Fruit fly (Drosophila melanogaster): Measurements from ENCODE around the gene Dpm2.

Dpm2 gene

DNA sequence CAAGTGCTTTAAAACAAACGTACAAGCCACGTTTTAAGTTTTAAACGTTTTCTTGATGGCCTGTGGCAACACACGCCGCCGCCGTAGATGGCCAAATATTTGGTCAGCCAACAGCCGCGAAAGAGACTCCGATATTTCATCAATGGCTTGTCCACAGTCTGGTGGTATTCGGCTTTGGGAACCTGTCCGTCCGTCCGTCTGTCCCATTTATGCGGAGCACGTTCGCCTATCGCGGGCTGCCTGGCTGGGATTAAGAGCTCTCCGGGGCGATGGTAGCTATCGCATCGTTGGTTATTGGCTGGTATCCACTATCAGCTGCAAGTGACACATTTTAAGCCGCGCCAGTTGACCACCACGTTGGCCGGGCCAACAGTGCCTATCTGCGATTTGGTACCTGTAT lies 11.8 kb upstream of the Dpm2 start:
- TF ChIP-seq noc (tag; optimal IDR thresholded peaks at IDR 0.05) = no peak

DNA sequence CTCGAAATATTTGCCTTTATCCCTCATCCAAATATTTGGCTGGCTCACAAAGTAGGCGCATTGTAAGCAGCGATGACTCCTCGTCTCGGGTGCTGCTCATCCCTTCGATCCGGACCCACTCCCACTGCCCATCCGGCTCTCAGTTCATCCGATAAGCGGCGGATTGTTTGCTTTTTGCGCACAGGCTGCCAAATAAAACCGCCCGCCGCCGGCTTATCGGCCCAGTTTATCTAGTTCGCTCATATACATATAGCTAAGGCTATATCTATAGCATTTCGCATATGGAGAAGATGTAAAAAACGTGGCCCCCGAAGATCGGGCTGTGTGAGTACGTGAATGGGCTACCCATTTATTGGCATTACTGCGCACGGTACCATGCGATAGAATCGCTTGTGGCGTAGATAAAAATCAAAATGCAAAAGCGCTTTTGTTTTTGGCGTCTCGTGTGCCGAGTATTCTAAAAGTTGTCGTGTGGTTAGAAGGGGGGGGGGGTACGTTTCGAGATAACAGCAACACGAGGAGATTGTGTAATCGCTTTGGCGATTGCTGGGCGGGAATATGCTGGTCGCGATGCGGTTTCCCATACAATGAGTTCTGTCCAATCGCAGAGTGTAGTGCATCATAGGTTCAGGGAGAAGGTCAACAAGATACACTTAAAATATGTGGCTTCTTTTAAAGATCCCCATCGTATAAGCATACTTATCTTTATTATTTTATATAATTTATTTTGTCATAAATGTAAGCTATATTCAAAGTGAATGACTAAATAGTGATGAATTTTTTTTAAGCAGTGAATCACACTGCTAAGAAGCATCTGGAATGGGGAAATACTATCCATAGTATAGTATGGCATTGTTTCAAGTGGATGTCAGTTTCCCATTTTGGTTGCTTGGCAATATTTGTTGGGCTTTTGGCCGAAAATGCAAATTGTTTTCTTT lies 10.4 kb upstream of the Dpm2 start:
- peak; percentile 49 for TF ChIP-seq noc (tag; optimal IDR thresholded peaks at IDR 0.05)

DNA sequence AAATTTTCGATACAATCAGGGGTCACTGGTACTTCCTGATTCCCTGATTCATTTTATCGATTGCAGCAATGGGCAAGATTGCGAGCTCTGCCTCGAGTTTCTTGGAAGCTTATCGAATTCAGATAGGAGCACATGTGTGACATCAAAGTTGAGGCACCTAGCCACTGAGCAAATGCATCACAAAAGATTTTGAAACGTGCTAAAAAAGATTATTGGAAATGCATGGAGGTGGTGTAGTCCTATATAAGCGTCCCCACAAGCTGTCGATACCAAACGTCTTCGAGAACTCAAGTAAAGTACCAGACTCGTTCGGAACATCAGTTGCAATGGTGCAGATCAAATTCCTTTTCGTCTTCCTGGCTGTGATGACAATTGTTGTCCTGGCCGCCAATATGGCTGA lies 5.3 kb upstream of the Dpm2 start, which contains the start of gene Drsl2:
TSS of gene Drsl2 (plus strand) at position 301 of the 400 bp plus-strand sequence.
- no peak for TF ChIP-seq noc (tag; optimal IDR thresholded peaks at IDR 0.05)

DNA sequence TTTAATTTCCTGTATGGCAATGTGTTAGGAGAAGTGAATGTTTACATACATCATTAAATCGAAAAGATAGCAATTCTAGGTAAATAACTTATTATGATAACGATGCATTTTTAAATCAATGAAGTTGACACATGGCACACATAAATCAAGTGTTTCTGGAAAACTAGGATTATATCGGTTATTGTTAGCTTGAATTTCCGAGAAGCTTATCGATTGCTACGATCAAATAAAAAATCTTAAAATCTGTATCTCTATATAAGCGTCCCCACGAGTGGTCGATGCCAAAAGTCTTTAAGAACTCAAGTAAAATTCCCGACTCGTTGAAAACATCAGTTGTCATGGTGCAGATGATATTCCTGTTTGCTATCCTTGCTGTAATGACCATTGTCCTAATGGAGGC lies 4.7 kb upstream of the Dpm2 start, which contains the start of gene Drsl3:
TSS of gene Drsl3 (plus strand) at position 301 of the 400 bp plus-strand sequence.
- no peak for TF ChIP-seq noc (tag; optimal IDR thresholded peaks at IDR 0.05)

DNA sequence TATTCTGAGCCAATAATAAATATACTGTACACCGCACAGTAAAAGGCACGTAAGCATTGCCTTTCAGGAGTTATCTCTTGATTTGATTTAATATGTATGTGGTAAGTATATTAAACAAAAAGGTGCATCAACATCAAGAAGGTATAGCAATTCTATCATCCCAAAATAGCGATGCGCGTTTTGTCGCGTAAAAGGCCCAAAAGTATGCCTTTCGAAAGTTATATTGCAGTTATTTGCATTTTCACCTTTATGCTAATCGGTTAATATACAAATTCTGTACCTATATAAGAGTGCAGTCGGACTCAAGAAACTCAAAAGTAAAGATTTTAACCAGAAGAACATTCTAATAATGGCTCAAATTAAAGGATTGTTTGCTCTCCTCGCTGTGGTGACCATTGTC lies 4.1 kb upstream of the Dpm2 start, which contains the start of gene Drsl4:
TSS of gene Drsl4 (plus strand) at position 333 of the 400 bp plus-strand sequence.
- no peak for TF ChIP-seq noc (tag; optimal IDR thresholded peaks at IDR 0.05)

DNA sequence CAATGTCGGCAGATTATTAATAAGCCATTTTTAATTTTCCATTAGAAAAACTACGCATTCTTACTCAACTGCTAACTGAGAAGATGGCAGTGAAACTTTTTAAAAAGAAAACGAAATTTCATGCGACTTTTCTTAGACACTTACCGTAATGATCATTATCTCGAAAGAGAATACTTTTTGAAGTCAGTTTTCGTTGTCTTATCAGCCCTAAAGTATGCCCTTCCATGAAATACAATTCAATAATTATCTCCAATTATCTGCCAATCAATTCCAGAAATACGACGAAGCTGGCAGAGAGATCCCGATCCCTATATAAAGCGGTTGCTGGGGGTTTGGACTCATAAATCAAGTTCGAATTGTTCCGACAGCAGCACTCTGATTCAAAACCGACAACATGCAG lies 2.9 kb upstream of the Dpm2 start, which contains the start of gene Drsl5:
TSS of gene Drsl5 (plus strand) at position 341 of the 400 bp plus-strand sequence.
- TF ChIP-seq noc (tag; optimal IDR thresholded peaks at IDR 0.05) = no peak

DNA sequence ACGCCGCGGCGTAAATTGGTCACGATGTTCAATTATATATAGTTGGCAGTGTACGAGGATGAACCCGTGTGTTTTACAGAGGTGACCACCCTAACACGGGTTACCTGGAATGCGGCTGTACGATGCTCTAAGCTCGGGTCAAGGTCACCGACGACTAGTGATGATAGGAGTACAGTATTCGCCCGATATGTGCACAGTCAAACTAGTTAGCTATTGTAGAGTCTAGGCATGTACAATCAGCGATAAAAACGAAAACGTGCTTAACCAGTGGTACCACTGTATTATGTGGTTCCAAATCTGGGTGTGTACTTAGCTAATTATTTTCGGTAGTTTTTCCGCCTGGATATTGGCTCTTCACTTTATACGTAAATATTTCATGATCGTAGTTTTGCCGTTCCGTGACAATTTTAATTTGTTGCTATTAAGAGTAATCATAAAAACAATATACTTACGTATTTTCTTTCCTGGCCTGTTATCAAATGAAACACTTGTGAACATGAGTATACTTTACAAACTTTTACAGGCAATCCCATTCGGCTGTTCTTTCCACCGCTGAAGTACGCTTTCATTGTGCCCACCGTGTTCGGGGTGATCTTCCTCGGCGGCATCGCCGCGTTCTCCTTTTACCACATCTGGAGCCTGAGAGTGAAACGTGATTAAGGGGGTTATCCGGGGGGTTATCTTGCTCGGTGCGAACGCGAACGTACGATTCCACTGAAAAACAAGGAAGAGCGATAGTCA lies 807 bp downstream of the Dpm2 start:
- peak; percentile 69 for TF ChIP-seq noc (tag; optimal IDR thresholded peaks at IDR 0.05)

DNA sequence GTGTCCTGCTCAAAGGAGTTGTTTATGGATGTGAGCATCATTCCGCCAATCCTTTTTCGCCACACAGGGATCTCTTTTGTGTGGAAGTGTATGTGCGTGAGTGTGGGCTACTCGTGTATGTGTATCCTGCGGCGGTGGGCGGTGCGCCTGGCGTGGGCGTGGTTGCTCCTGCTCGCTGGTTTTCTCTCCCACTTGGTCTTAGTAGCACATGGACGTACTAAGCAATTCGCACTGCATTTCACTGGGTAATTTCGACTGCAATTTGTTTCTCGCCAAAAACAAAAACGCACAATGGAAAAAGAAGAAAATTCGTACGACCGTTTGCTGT lies 6.2 kb downstream of the Dpm2 start:
- no peak for TF ChIP-seq noc (tag; optimal IDR thresholded peaks at IDR 0.05)

DNA sequence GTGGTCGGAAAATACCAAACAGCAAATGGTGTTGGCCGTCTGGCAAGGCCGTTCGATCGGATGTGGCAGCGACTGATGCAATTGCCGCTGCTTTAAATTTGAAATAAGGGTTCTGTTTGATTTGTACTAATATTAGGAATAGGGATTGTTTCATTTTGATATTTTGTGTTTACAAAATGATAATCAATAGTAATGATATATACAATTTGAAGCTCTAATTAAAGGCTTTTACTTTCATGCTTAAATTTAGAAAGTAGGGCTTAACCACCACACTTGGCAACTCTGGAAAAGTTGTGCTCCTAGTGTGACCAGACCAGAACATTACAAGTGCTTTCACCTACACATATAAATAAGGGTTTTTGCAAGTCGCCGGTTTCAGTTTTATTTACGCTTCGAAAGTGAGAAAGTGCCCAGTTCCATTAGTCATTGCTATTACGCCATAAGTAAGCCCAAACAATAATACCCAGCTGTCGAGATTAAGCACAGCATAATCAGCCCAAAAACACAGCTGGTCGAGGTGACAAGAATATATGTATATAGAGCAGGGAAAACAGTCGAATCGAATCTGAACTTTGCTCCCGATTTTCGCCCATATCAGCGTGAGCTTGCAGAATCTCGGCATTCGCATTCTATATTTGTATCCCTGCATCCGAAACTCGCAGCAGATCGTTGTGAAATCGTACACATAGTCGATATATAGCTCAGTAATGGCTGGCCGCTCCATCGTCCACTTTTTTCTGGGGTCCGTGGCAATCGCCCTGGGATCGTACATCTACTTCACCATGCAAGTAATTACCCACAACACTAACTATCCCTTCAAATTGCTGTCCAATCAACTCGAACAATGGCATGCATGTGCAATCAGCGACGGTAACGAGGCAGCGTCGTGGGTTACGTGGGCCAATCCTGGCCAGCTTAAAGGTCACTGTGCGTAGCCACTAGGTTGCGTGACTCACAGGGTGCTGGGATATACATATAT lies 6.9 kb downstream of the Dpm2 start, which contains the start of gene Gtpx:
TSS of gene Gtpx (plus strand) at position 341 of the 979 bp plus-strand sequence.
- TF ChIP-seq noc (tag; optimal IDR thresholded peaks at IDR 0.05) = peak; percentile 30

DNA sequence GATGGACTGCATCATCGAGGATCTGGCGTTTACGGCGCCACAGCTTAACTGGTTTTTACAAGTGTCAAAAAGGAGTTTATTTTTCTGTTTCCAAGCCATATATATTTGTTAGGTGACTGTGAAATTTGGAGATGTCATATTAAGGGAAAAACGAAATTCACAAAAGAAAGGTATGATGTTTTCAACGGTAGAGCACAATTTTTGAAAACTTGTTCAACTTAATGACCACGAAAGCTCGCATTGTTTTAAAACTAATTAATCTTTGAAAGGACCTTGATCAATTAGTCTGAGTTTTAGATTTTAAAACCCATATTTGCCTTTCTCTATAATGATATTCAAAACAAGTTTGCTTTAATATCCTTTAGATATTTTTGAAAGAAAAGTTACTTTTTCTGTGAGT lies 9.4 kb downstream of the Dpm2 start, which contains the start of gene Strip:
TSS of gene Strip (minus strand) at position 101 of the 400 bp plus-strand sequence.
- no peak for TF ChIP-seq noc (tag; optimal IDR thresholded peaks at IDR 0.05)

DNA sequence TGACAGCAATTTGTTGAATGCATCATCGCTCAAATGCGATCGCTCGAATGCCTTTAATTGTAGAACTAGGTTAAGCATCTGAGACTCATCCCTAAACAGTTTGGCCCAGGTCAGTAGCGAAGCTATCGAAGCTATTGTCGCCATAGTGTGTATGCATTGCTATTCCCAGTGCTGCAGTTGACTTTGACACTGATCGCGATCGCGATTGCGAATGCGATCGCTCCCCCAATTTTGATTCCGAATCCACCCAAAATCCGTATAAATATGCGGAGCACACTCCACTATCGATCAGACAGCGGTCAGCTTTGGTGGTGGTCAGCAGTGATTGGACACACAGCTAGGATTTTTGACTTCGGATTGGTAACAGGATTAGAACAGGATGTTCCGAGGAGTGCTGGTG lies 10.4 kb downstream of the Dpm2 start, which contains the start of gene CG14961:
TSS of gene CG14961 (plus strand) at position 301 of the 400 bp plus-strand sequence.
- TF ChIP-seq noc (tag; optimal IDR thresholded peaks at IDR 0.05) = no peak

DNA sequence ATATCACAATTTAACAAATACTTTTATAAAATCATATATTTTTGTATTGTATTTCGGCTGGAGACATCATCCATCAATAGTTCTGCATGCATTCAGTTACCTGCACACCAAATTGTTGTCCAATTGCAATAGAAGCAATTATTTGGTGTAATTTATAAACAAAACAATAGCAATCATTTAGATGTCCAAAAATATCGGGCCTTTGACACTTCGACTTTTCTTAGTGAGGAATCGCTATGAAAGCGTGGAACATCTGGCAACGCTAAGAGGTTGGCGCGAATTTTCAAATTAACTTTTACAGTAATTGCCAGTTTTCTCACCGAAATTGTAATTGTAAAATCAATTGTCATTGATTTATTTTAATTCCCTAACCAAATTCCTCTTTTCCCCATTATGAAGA lies 15.4 kb downstream of the Dpm2 start, which contains the start of gene CG14969:
TSS of gene CG14969 (minus strand) at position 195 of the 400 bp plus-strand sequence.
- no peak for TF ChIP-seq noc (tag; optimal IDR thresholded peaks at IDR 0.05)

DNA sequence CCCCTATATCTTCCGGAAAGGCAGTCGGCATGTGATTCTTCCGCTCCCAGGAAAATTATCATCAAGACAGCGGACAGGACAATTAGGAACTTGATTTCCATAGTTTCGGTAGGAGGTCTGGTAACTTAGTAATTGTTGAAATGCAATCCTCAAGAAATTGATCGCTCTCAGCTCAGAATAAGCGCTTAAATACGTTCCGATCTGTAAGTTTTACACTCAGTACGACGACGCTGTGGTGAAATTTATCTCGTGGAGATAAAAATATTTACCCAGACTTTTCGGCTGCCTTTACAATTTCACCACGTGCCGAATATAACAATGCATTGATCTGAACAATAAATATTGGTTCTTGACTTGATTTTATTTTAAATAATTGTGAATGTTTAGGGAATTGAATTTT lies 16.3 kb downstream of the Dpm2 start, which contains the start of gene Drsl1:
TSS of gene Drsl1 (minus strand) at position 101 of the 400 bp plus-strand sequence.
- no peak for TF ChIP-seq noc (tag; optimal IDR thresholded peaks at IDR 0.05)

DNA sequence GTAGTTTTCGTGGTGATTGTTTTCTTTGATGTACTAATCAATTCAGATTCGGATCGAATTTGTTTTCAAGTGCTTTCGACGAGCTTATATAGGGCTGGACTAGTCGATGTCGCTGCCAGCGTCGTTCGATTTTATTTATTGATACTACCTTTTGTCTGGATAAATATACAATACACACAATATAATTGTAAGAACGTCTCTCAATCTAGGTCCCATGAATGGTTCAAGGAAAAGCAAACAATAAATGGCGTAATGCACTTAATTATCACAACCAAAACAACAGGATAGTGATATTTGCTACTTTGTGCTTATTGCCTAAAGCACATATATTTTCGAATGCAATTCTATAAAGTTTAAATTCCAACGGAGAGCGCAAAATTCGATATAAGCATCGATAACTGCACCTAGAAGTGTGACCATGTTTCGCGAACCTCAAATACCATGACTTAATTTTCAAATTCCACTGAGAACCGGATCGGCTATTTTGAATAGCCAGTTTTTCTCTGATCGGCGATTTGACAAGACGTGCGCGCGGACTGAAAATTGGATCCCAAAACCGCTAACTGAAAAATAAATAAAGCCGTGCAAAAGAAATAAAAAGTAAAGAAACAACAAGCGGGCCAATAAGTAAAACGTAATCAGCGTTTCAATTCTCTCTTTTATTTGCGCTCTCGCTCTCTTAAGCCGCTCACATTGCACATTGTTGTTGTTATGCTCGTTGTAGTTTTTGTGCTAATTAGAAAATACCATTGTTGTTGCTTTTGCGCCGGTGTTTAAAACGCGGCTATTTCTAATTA lies 17.2 kb downstream of the Dpm2 start, which contains the start of the genes Drsl6 and kst:
TSS of gene Drsl6 (minus strand) at position 51 of the 797 bp plus-strand sequence.
TSS of gene kst (plus strand) at position 493 of the 797 bp plus-strand sequence.
- TF ChIP-seq noc (tag; optimal IDR thresholded peaks at IDR 0.05) = peak; percentile 22

Measured in whole organism, larva.